Fruit fly (Drosophila melanogaster): ENCODE data around the gene ND-20.
A peak's percentile ranks its signal among the peaks of the same experiment; 100 is the strongest.

The ND-20 gene

dm6 chrX:15986654-15987053 lies at the start of gene ND-20 (continued):
- TF ChIP-seq CG7271 (tag; optimal IDR thresholded peaks at IDR 0.05) = no peak
- TF ChIP-seq ac (GFP tag; optimal IDR thresholded peaks at IDR 0.05) = no peak
- no peak for TF ChIP-seq Taf1 (GFP tag; IDR thresholded peaks at IDR 0.05)
- peak in 1 of 2 experiments; percentile 5 for TF ChIP-seq bsh (GFP tag; optimal IDR thresholded peaks at IDR 0.05)
- TF ChIP-seq croc (GFP tag; conservative IDR thresholded peaks at IDR 0.05) = no peak
- peak; percentile 46 for TF ChIP-seq Mad (GFP tag; optimal IDR thresholded peaks at IDR 0.05)
- peak; percentile 13; the same call in 1 of the 3 replicates for TF ChIP-seq Opbp (GFP tag; IDR thresholded peaks at IDR 0.05; ENCODE audit: partially characterized antibody)
- TF ChIP-seq Sry-β (GFP tag; optimal IDR thresholded peaks at IDR 0.05) = no peak
- no peak for TF ChIP-seq btn (GFP tag; optimal IDR thresholded peaks at IDR 0.05)
- TF ChIP-seq bigmax (GFP tag; optimal IDR thresholded peaks at IDR 0.05) = no peak
- TF ChIP-seq toy (GFP tag; IDR thresholded peaks at IDR 0.05) = no peak
- TF ChIP-seq CG17612 (GFP tag; IDR thresholded peaks at IDR 0.05) = no peak
- TF ChIP-seq CG11398 (GFP tag; optimal IDR thresholded peaks at IDR 0.05) = no peak
- TF ChIP-seq stc (GFP tag; IDR thresholded peaks at IDR 0.05) = no peak
- TF ChIP-seq CG9437 (GFP tag; optimal IDR thresholded peaks at IDR 0.05) = no peak
- TF ChIP-seq aop (GFP tag; IDR thresholded peaks at IDR 0.05) = no peak
- peak; percentile 94 for TF ChIP-seq CG17802 (tag; optimal IDR thresholded peaks at IDR 0.05)
- TF ChIP-seq CG9797 (GFP tag; optimal IDR thresholded peaks at IDR 0.05) = peak; percentile 81
- TF ChIP-seq CG17912 (GFP tag; optimal IDR thresholded peaks at IDR 0.05) = no peak
- no peak for TF ChIP-seq insv (GFP tag; optimal IDR thresholded peaks at IDR 0.05)
- peak; percentile 34 for TF ChIP-seq HmgZ (tag; optimal IDR thresholded peaks at IDR 0.05)
- TF ChIP-seq eve (GFP tag; optimal IDR thresholded peaks at IDR 0.05) = no peak
- no peak for TF ChIP-seq CG16863 (GFP tag; optimal IDR thresholded peaks at IDR 0.05)
- TF ChIP-seq CG3065 (GFP tag; optimal IDR thresholded peaks at IDR 0.05) = no peak
- TF ChIP-seq slou (GFP tag; optimal IDR thresholded peaks at IDR 0.05) = no peak
- peak; percentile 4 for TF ChIP-seq CG13424 (tag; optimal IDR thresholded peaks at IDR 0.05)
- TF ChIP-seq Ptx1 (GFP tag; IDR thresholded peaks at IDR 0.05) = no peak
- TF ChIP-seq CG8281 (tag; optimal IDR thresholded peaks at IDR 0.05) = no peak
- TF ChIP-seq Hr78 (GFP tag; optimal IDR thresholded peaks at IDR 0.05) = peak in 1 of 2 experiments; percentile 50
- TF ChIP-seq nerfin-2 (GFP tag; IDR thresholded peaks at IDR 0.05; ENCODE audit: partially characterized antibody) = no peak
- no peak for TF ChIP-seq NC2α (GFP tag; optimal IDR thresholded peaks at IDR 0.05)
- TF ChIP-seq unc-4 (GFP tag; IDR thresholded peaks at IDR 0.05; ENCODE audit: partially characterized antibody) = no peak
- TF ChIP-seq CG10462 (GFP tag; optimal IDR thresholded peaks at IDR 0.05) = no peak
- TF ChIP-seq ab (GFP tag; optimal IDR thresholded peaks at IDR 0.05) = no peak
- TF ChIP-seq CG8290 (GFP tag; optimal IDR thresholded peaks at IDR 0.05) = peak; percentile 56
- no peak for TF ChIP-seq CG8290 (tag; optimal IDR thresholded peaks at IDR 0.05)
- TF ChIP-seq trh (GFP tag; optimal IDR thresholded peaks at IDR 0.05) = no peak
- TF ChIP-seq gro (GFP tag; optimal IDR thresholded peaks at IDR 0.05) = no peak
- no peak for TF ChIP-seq abd-A (tag; optimal IDR thresholded peaks at IDR 0.05)
- no peak for TF ChIP-seq CG4424 (GFP tag; optimal IDR thresholded peaks at IDR 0.05)
- TF ChIP-seq mld (GFP tag; IDR thresholded peaks at IDR 0.05; ENCODE audit: partially characterized antibody) = no peak
- no peak for TF ChIP-seq CG18262 (tag; optimal IDR thresholded peaks at IDR 0.05)
- TF ChIP-seq CG9817 (tag; optimal IDR thresholded peaks at IDR 0.05) = no peak
- no peak for TF ChIP-seq dimm (GFP tag; IDR thresholded peaks at IDR 0.05)
- TF ChIP-seq CG4404 (GFP tag; IDR thresholded peaks at IDR 0.05) = no peak
- TF ChIP-seq Rfx (GFP tag; IDR thresholded peaks at IDR 0.05) = 0 out of 2 replicates have a peak, but pooled peaks have one; percentile 42
- no peak for TF ChIP-seq CG10543 (GFP tag; optimal IDR thresholded peaks at IDR 0.05)
- no peak for TF ChIP-seq onecut (GFP tag; IDR thresholded peaks at IDR 0.05)
- no peak for TF ChIP-seq kah (GFP tag; optimal IDR thresholded peaks at IDR 0.05)
- TF ChIP-seq CG3838 (GFP tag; optimal IDR thresholded peaks at IDR 0.05) = no peak
- peak; percentile 4 for TF ChIP-seq NC2β (GFP tag; optimal IDR thresholded peaks at IDR 0.05)

Measured in whole organism, embryonic.